Fruit fly (Drosophila melanogaster): ENCODE data around the gene CG1628.
A peak's percentile ranks its signal among the peaks of the same experiment; 100 is the strongest.

Gene CG1628

dm6 chrX:10561433-10561832, 41.1 kb downstream of the CG1628 start:
- TF ChIP-seq noc (tag; optimal IDR thresholded peaks at IDR 0.05) = peak; percentile 63

- TF ChIP-seq noc (tag; optimal IDR thresholded peaks at IDR 0.05) = no peak
These were observed 44.5 kb downstream of the CG1628 start for dm6 chrX:10558060-10558459.

dm6 chrX:10557432-10557831, 45.1 kb downstream of the CG1628 start:
- no peak for TF ChIP-seq noc (tag; optimal IDR thresholded peaks at IDR 0.05)

- no peak for TF ChIP-seq noc (tag; optimal IDR thresholded peaks at IDR 0.05)
These were observed 53.5 kb downstream of the CG1628 start for dm6 chrX:10549050-10549449.

Data from whole organism, larva.